Worm (Caenorhabditis elegans): ENCODE data around the gene glb-19.

ce11 chrIV:10682155-10682749 lies 28.3 kb upstream of the glb-19 start, which contains the start of gene fmo-2:
- TF ChIP-seq pat-9 (tag; optimal IDR thresholded peaks at IDR 0.05) (no peak), ceh-2 (tag; optimal IDR thresholded peaks at IDR 0.05) (no peak), pha-4 (tag; optimal IDR thresholded peaks at IDR 0.05) (no peak), fkh-10 (GFP tag; optimal IDR thresholded peaks at IDR 0.05) (no peak), C38D4.7 (GFP tag; optimal IDR thresholded peaks at IDR 0.05) (no peak), ref-2 (tag; optimal IDR thresholded peaks at IDR 0.05) (no peak), ceh-31 (tag; optimal IDR thresholded peaks at IDR 0.05) (no peak), elt-4 (tag; optimal IDR thresholded peaks at IDR 0.05) (no peak), nhr-232 (tag; optimal IDR thresholded peaks at IDR 0.05) (no peak), ama-1 (optimal IDR thresholded peaks at IDR 0.05) (no peak), lin-11 (tag; optimal IDR thresholded peaks at IDR 0.05) (no peak), pag-3 (tag; optimal IDR thresholded peaks at IDR 0.05; ENCODE audit: borderline replicate concordance) (no peak)

Data from whole organism, late embryonic.